Fruit fly (Drosophila melanogaster): ENCODE data around the gene Ucp4B.
A peak's percentile ranks its signal among the peaks of the same experiment; 100 is the strongest.

Ucp4B gene

dm6 chr2L:5947504-5947903 lies 22.2 kb upstream of the Ucp4B start:
- TF ChIP-seq CG2116 (GFP tag; optimal IDR thresholded peaks at IDR 0.05), result no peak
- no peak for TF ChIP-seq esg (GFP tag; conservative IDR thresholded peaks at IDR 0.05)
- TF ChIP-seq CG18619 (GFP tag; optimal IDR thresholded peaks at IDR 0.05), result no peak
- no peak for TF ChIP-seq HLHmδ (GFP tag; optimal IDR thresholded peaks at IDR 0.05)
- no peak for TF ChIP-seq peb (GFP tag; IDR thresholded peaks at IDR 0.05)
- no peak for TF ChIP-seq CG13624 (GFP tag; optimal IDR thresholded peaks at IDR 0.05)
- no peak for TF ChIP-seq CG7357 (GFP tag; IDR thresholded peaks at IDR 0.05)
- TF ChIP-seq CG3838 (GFP tag; optimal IDR thresholded peaks at IDR 0.05), result no peak
- TF ChIP-seq CG10267 (tag; optimal IDR thresholded peaks at IDR 0.05), result no peak
- no peak for TF ChIP-seq Fer3 (tag; optimal IDR thresholded peaks at IDR 0.05)
- TF ChIP-seq gcm (GFP tag; optimal IDR thresholded peaks at IDR 0.05), result no peak

dm6 chr2L:5948775-5949526 lies 20.7 kb upstream of the Ucp4B start, which contains the start of gene CG9044:
TSS of gene CG9044 (plus strand) at chr2L:5949450.
- peak in 1 of 3 experiments; percentile 41 for TF ChIP-seq Stat92E (GFP tag; optimal IDR thresholded peaks at IDR 0.05)
- no peak for TF ChIP-seq CG6765 (GFP tag; optimal IDR thresholded peaks at IDR 0.05)
- TF ChIP-seq CG11398 (GFP tag; optimal IDR thresholded peaks at IDR 0.05), result peak; percentile 18
- peak; percentile 22; the same call in 2 of the 3 replicates for TF ChIP-seq Aef1 (GFP tag; IDR thresholded peaks at IDR 0.05)
- no peak for TF ChIP-seq fd64A (GFP tag; optimal IDR thresholded peaks at IDR 0.05)
- TF ChIP-seq CG2199 (GFP tag; IDR thresholded peaks at IDR 0.05), result no peak
- peak; percentile 59; the same call in 1 of the 2 replicates for TF ChIP-seq lmd (GFP tag; IDR thresholded peaks at IDR 0.05)
- TF ChIP-seq CG6654 (GFP tag; optimal IDR thresholded peaks at IDR 0.05), result no peak
- peak; percentile 66 for TF ChIP-seq CG9215 (GFP tag; IDR thresholded peaks at IDR 0.05)
- TF ChIP-seq sima (GFP tag; optimal IDR thresholded peaks at IDR 0.05), result no peak
- peak; percentile 74; the same call in 1 of the 2 replicates for TF ChIP-seq sob (GFP tag; IDR thresholded peaks at IDR 0.05)
- peak; percentile 91 for TF ChIP-seq inv (GFP tag; IDR thresholded peaks at IDR 0.05; ENCODE audit: partially characterized antibody)
- TF ChIP-seq CG6791 (GFP tag; IDR thresholded peaks at IDR 0.05; ENCODE audit: partially characterized antibody), result peak; percentile 88
- TF ChIP-seq CHES-1-like (GFP tag; optimal IDR thresholded peaks at IDR 0.05), result peak; percentile 76
- TF ChIP-seq vnd (GFP tag; IDR thresholded peaks at IDR 0.05; ENCODE audit: partially characterized antibody), result peak; percentile 93
- TF ChIP-seq dysf (GFP tag; IDR thresholded peaks at IDR 0.05), result no peak; the same call in 2 of the 3 replicates
- TF ChIP-seq bbx (GFP tag; IDR thresholded peaks at IDR 0.05; ENCODE audit: partially characterized antibody), result peak; percentile 88
- TF ChIP-seq CG3847 (GFP tag; IDR thresholded peaks at IDR 0.05), result peak; percentile 64; the same call in 1 of the 2 replicates
- TF ChIP-seq NK7.1 (GFP tag; optimal IDR thresholded peaks at IDR 0.05), result peak; percentile 2
- TF ChIP-seq CG13775 (GFP tag; optimal IDR thresholded peaks at IDR 0.05), result peak; percentile 69
- TF ChIP-seq HmgD (GFP tag; optimal IDR thresholded peaks at IDR 0.05), result peak; percentile 31
- TF ChIP-seq Ada2b (GFP tag; IDR thresholded peaks at IDR 0.05), result peak; percentile 45; the same call in 1 of the 2 replicates
- no peak for TF ChIP-seq sd (tag; optimal IDR thresholded peaks at IDR 0.05)
- TF ChIP-seq CG4404 (GFP tag; IDR thresholded peaks at IDR 0.05), result peak; percentile 45; the same call in 1 of the 2 replicates
- 0 out of 3 replicates have a peak, but pooled peaks have one; percentile 6 for TF ChIP-seq CG11560 (tag; IDR thresholded peaks at IDR 0.05)
- no peak for TF ChIP-seq bowl (GFP tag; IDR thresholded peaks at IDR 0.05)
- TF ChIP-seq gsb (GFP tag; IDR thresholded peaks at IDR 0.05), result no peak
- TF ChIP-seq gcm2 (GFP tag; optimal IDR thresholded peaks at IDR 0.05), result no peak
- peak; percentile 19 for TF ChIP-seq CG12299 (tag; optimal IDR thresholded peaks at IDR 0.05)
- TF ChIP-seq CG1233 (GFP tag; optimal IDR thresholded peaks at IDR 0.05), result peak; percentile 39
- TF ChIP-seq CG15696 (tag; optimal IDR thresholded peaks at IDR 0.05), result peak; percentile 41
- TF ChIP-seq zfh2 (GFP tag; optimal IDR thresholded peaks at IDR 0.05), result peak; percentile 83
- peak; percentile 89 for TF ChIP-seq Bgb (GFP tag; IDR thresholded peaks at IDR 0.05; ENCODE audit: partially characterized antibody)
- peak; percentile 84; the same call in 2 of the 3 replicates for TF ChIP-seq Opbp (GFP tag; IDR thresholded peaks at IDR 0.05; ENCODE audit: partially characterized antibody)
- TF ChIP-seq en (GFP tag; optimal IDR thresholded peaks at IDR 0.05), result no peak
- TF ChIP-seq trem (tag; optimal IDR thresholded peaks at IDR 0.05), result peak; percentile 17
- no peak for TF ChIP-seq vvl (GFP tag; IDR thresholded peaks at IDR 0.05)

Data from whole organism, embryonic.